Worm (Caenorhabditis elegans) whole organism, young adult: ENCODE measurements around the gene C09E9.1.

Experiments
- ccch-3 ChIP-seq: fragments of 200-800 bp; sonication (Bioruptor generic); optimal IDR thresholded peaks from 2 replicates; lab custom pipeline; 2018; ENCODE audit warnings: mild to moderate bottlenecking, missing genetic modification characterization, missing compliant biosample characterization
- mxl-1 ChIP-seq: sonication (generic microtip); optimal IDR thresholded peaks from 2 replicates; lab custom pipeline; 2016; ENCODE audit warnings: missing genetic modification characterization, missing compliant biosample characterization
- nfya-1 ChIP-seq: sonication (generic microtip); optimal IDR thresholded peaks from 2 replicates; lab custom pipeline; 2017; ENCODE audit warnings: antibody characterized with exemption, missing compliant biosample characterization, missing genetic modification characterization, borderline replicate concordance; ENCODE audit not compliant: insufficient read depth
- nhr-179 ChIP-seq: sonication (generic microtip); optimal IDR thresholded peaks from 2 replicates; lab custom pipeline; 2016; ENCODE audit warnings: mild to moderate bottlenecking, missing genetic modification characterization, missing compliant biosample characterization
- pha-4 ChIP-seq: fragments of 150-350 bp; sonication (generic microtip); optimal IDR thresholded peaks from 2 replicates; lab custom pipeline; 2014; ENCODE audit warnings: missing biosample characterization, missing genetic modification reagents, missing genetic modification characterization
- rcor-1 ChIP-seq: fragments of 200-800 bp; sonication (Bioruptor generic); IDR thresholded peaks from 2 replicates; pipeline ENCODE4 v1.3.6; 2022; ENCODE audit warnings: missing genetic modification reagents, missing genetic modification characterization, missing compliant biosample characterization

ce11 chrIV:1225596-1226232, 49.0 kb upstream of the C09E9.1 start, which contains the start of gene W09G12.8:
- TF ChIP-seq ccch-3: no peak
- no peak for TF ChIP-seq nhr-179 (tag; lab: Kevin White, UChicago)
- TF ChIP-seq rcor-1 (GFP tag; lab: Robert Waterston, UW): no peak
- TF ChIP-seq pha-4: no peak
- TF ChIP-seq nfya-1 (tag; lab: Kevin White, UChicago): no peak
- TF ChIP-seq mxl-1 (tag; lab: Kevin White, UChicago): no peak
